Worm (Caenorhabditis elegans) whole organism, early embryonic: Measurements from ENCODE around the gene C39B5.5.

Experiments used
- B0310.2 ChIP-seq: sonication (generic microtip); optimal IDR thresholded peaks from 2 replicates; lab custom pipeline; 2016; ENCODE audit warnings: mild to moderate bottlenecking, missing genetic modification characterization, missing compliant biosample characterization
- F13C5.2 ChIP-seq: sonication (generic microtip); optimal IDR thresholded peaks from 2 replicates; lab custom pipeline; 2017; ENCODE audit warnings: mild to moderate bottlenecking, missing genetic modification characterization, inconsistent platforms, missing compliant biosample characterization
- ama-1 ChIP-seq: fragments of 150-350 bp; optimal IDR thresholded peaks from 2 replicates; lab custom pipeline; 2014
- ceh-13 ChIP-seq: fragments of 200-800 bp; sonication (Bioruptor generic); optimal IDR thresholded peaks from 2 replicates; lab custom pipeline; 2018; ENCODE audit warnings: mild to moderate bottlenecking, missing genetic modification characterization, missing compliant biosample characterization
- flt-1 ChIP-seq: fragments of 200-800 bp; sonication (Bioruptor generic); IDR thresholded peaks from 2 replicates; pipeline ENCODE4 v1.3.6; 2022; ENCODE audit warnings: missing genetic modification characterization, missing compliant biosample characterization
- hmbx-1 ChIP-seq: sonication (generic microtip); optimal IDR thresholded peaks from 2 replicates; lab custom pipeline; 2016; ENCODE audit warnings: mild to moderate bottlenecking, missing genetic modification characterization, missing compliant biosample characterization
- hnd-1 ChIP-seq: sonication (generic microtip); optimal IDR thresholded peaks from 2 replicates; lab custom pipeline; 2016; ENCODE audit warnings: missing genetic modification characterization, missing compliant biosample characterization
- pes-1 ChIP-seq: fragments of 200-800 bp; sonication (Bioruptor generic); IDR thresholded peaks from 2 replicates; pipeline ENCODE4 v1.3.6; 2022; ENCODE audit warnings: missing genetic modification reagents, missing genetic modification characterization, missing compliant biosample characterization
- scrt-1 ChIP-seq: fragments of 200-800 bp; sonication (Bioruptor generic); IDR thresholded peaks from 2 replicates; pipeline ENCODE4 v1.3.6; 2022; ENCODE audit warnings: missing genetic modification characterization, missing compliant biosample characterization
- tbx-11 ChIP-seq: fragments of 200-800 bp; sonication (Bioruptor generic); IDR thresholded peaks from 2 replicates; pipeline ENCODE4 v1.3.6; 2022; ENCODE audit warnings: missing genetic modification characterization, missing compliant biosample characterization

ce11 chrIII:2239587-2240144, 31.7 kb downstream of the C39B5.5 start, which contains the start of gene C39B5.10:
- TF ChIP-seq scrt-1 (no peak), tbx-11 (GFP tag; lab: Robert Waterston, UW) (no peak), flt-1 (GFP tag; lab: Robert Waterston, UW) (no peak), ama-1 (lab: Kevin White, UChicago) (no peak), B0310.2 (no peak), hmbx-1 (no peak), F13C5.2 (tag; lab: Kevin White, UChicago) (no peak), pes-1 (no peak), hnd-1 (tag; lab: Kevin White, UChicago) (no peak), ceh-13 (GFP tag; lab: Kevin White, UChicago) (no peak)
